Fruit fly (Drosophila melanogaster) S2 (cell line): ENCODE results near the gene CG31780.
"Not testable (repeated sequence)": the region's sequence is repeated elsewhere in the genome, so short reads cannot be mapped to it uniquely, and the experiment has no call there.

Source experiments
- CG8478 ChIP-seq: fragments of >200 bp; optimal IDR thresholded peaks from 2 replicates; lab custom pipeline; 2018
- CTCF ChIP-seq, 2 experiments: fragments of >200 bp; optimal IDR thresholded peaks; 2 replicates each; lab custom pipeline; 2018

The CG31780 gene

DNA sequence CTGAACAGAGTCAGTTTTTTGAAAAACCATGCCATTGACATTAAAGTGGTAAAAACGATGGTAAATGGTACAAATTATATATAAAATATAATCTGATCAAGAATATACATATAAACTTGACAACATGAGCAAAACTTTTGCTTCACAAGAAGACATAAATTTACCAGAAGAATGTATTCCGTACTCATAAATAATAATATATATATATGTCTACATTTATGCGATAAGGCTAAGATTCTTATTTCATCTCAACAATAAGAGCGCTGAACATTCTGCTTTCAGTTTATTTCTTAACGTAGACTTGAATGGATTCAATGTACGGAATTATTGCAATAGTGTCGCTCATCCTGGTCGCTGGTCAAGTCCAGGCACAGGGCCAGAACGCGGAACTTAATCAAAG is at the start of gene CG31780:
Gene CG31780, plus strand, starts transcription at position 301 of the 400 bp plus-strand sequence.
- TF ChIP-seq CTCF (optimal IDR thresholded peaks at IDR 0.05; lab: Kevin White, UChicago); CG8478: not testable (repeated sequence)

DNA sequence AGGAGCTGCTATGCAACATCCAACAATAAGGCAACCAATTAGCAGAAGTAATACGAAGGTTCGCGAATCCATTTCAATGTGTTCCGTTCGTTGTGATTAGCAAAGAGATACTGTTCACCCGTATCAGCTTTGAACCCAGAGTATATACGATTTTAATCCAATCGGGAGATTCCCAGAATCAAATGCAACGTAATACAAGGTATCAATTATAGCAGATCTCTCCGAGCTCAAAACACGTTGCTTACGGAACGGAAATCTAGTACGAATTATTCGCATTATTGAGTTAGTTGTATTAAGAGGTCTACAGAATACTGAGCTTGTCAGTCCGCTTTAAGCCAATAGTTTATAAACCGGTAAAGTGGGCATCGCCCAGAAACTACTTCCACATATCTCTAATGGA is 36.5 kb upstream of the CG31780 start, which contains the start of gene CG44141:
Gene CG44141, minus strand, starts transcription at position 101 of the 400 bp plus-strand sequence.
- not testable (repeated sequence) for TF ChIP-seq CTCF (optimal IDR thresholded peaks at IDR 0.05; lab: Kevin White, UChicago); CG8478

DNA sequence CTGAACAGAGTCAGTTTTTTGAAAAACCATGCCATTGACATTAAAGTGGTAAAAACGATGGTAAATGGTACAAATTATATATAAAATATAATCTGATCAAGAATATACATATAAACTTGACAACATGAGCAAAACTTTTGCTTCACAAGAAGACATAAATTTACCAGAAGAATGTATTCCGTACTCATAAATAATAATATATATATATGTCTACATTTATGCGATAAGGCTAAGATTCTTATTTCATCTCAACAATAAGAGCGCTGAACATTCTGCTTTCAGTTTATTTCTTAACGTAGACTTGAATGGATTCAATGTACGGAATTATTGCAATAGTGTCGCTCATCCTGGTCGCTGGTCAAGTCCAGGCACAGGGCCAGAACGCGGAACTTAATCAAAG is 35.1 kb upstream of the CG31780 start, which contains the start of gene CG18477:
Gene CG18477, plus strand, starts transcription at position 301 of the 400 bp plus-strand sequence.
- not testable (repeated sequence) for TF ChIP-seq CG8478; CTCF (optimal IDR thresholded peaks at IDR 0.05; lab: Kevin White, UChicago)

DNA sequence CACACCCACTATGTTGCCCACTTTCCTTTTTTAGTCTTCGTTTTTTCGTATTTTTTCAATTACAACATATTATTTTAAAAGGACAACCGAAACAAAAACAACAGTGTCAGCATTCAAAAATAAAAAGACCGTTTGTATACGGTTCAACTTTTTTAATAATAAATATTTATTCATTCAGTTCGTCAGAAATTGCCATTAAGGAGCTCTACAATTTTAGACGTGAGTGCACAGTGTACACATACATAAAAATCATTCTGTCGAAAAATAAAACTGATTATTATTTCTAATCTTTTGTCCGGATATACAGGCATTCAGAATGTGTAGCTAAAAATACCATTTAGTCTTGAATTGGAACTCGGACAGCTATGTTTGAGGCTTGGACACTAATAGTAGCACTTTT is 26.0 kb upstream of the CG31780 start, which contains the start of gene CG18478:
Gene CG18478, plus strand, starts transcription at position 301 of the 400 bp plus-strand sequence.
- TF ChIP-seq CTCF (optimal IDR thresholded peaks at IDR 0.05; lab: Kevin White, UChicago); CG8478: not testable (repeated sequence)

DNA sequence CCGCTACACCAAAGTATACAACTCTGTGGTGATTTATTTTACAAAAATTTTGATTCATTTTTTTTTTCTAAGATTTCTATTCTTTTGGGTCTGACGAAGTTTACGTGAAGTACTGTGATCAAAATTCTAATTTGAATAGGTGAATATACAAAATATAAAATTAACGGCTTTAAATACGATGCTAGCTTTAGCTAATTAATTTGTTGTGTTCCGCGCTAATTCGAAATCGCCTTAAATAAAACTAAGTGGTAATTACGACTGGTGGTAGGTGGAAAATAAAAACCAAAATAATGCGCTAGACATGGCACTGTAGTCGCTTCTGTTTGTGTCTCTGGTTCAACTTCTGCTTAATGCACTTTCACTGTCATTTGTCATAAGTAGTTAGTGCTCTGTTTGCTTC is 19.8 kb upstream of the CG31780 start, which contains the start of gene CG43923:
Gene CG43923, minus strand, starts transcription at position 101 of the 400 bp plus-strand sequence.
- TF ChIP-seq CTCF (optimal IDR thresholded peaks at IDR 0.05; lab: Kevin White, UChicago); CG8478: not testable (repeated sequence)

DNA sequence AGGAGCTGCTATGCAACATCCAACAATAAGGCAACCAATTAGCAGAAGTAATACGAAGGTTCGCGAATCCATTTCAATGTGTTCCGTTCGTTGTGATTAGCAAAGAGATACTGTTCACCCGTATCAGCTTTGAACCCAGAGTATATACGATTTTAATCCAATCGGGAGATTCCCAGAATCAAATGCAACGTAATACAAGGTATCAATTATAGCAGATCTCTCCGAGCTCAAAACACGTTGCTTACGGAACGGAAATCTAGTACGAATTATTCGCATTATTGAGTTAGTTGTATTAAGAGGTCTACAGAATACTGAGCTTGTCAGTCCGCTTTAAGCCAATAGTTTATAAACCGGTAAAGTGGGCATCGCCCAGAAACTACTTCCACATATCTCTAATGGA is 1.5 kb upstream of the CG31780 start, which contains the start of gene CG44140:
Gene CG44140, minus strand, starts transcription at position 101 of the 400 bp plus-strand sequence.
- TF ChIP-seq CTCF (optimal IDR thresholded peaks at IDR 0.05; lab: Kevin White, UChicago); CG8478: not testable (repeated sequence)

DNA sequence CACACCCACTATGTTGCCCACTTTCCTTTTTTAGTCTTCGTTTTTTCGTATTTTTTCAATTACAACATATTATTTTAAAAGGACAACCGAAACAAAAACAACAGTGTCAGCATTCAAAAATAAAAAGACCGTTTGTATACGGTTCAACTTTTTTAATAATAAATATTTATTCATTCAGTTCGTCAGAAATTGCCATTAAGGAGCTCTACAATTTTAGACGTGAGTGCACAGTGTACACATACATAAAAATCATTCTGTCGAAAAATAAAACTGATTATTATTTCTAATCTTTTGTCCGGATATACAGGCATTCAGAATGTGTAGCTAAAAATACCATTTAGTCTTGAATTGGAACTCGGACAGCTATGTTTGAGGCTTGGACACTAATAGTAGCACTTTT is 9.0 kb downstream of the CG31780 start, which contains the start of gene CG31827:
Gene CG31827, plus strand, starts transcription at position 301 of the 400 bp plus-strand sequence.
- TF ChIP-seq CG8478; CTCF (optimal IDR thresholded peaks at IDR 0.05; lab: Kevin White, UChicago): not testable (repeated sequence)

DNA sequence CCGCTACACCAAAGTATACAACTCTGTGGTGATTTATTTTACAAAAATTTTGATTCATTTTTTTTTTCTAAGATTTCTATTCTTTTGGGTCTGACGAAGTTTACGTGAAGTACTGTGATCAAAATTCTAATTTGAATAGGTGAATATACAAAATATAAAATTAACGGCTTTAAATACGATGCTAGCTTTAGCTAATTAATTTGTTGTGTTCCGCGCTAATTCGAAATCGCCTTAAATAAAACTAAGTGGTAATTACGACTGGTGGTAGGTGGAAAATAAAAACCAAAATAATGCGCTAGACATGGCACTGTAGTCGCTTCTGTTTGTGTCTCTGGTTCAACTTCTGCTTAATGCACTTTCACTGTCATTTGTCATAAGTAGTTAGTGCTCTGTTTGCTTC is 15.2 kb downstream of the CG31780 start, which contains the start of gene CG43924:
Gene CG43924, minus strand, starts transcription at position 101 of the 400 bp plus-strand sequence.
- TF ChIP-seq CG8478; CTCF (optimal IDR thresholded peaks at IDR 0.05; lab: Kevin White, UChicago): not testable (repeated sequence)

DNA sequence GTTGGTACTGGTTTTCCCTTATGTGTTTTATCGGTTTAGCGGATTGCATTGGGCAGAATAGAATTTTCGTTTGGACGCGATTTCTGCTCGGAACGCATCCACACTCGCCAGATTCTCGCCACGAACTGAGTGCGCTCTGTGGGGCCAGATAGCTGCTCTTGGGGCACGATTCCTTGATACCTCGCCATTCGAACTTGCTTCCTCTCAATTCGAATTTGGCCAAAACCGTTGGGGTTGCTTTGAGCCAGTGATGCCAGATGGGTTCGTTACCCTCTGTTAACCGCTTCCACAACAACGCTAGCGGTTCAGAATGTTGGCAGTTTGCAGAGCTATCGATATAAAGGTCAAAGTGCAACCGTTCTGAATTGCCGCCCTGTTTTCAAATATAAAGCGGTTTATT is 22.3 kb downstream of the CG31780 start, which contains the start of gene stol:
Gene stol, minus strand, starts transcription at position 101 of the 400 bp plus-strand sequence.
- not testable (repeated sequence) for TF ChIP-seq CG8478; CTCF (optimal IDR thresholded peaks at IDR 0.05; lab: Kevin White, UChicago)

DNA sequence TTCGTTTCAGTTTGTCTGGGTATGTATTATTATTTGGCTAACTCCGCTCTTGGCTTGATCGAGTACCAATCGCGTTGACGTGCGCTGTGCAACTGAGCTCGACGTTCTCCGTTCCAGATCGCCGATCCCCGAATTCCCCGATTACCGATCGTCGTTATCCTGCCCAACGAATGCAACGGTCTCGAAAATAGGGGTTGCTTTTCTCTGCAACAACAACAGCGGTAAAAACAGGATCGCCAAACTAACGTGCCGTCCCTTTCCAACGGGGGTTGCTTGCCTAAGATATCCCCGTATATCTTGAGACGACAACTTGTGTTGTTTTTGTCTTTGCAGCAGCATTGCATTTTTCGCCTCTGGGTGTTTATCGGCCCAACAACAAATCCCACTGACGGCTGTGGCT is 35.8 kb downstream of the CG31780 start:
- TF ChIP-seq CTCF (optimal IDR thresholded peaks at IDR 0.05; lab: Kevin White, UChicago) (no peak), CG8478 (no peak)

DNA sequence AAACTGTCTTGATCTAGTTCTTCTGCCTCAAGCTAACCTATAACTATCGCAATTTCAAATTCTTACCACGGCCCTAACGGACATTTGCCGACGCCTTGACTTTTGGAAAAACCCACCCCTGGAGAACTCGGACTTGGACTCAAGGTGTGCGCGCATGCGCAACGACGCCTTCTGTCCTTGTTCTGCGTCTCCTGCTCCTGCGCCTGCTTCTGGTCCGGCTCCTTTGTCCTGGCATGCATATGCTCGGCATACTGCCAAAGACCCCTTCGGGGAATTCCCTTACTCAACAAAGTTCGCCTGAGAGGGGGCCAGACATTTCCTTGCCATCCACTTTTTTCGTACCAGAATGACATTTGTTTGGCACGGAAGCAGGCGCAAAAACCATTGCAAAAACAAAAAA is 40.1 kb downstream of the CG31780 start:
- no peak for TF ChIP-seq CTCF (optimal IDR thresholded peaks at IDR 0.05; lab: Kevin White, UChicago)
- TF ChIP-seq CG8478, result no peak

DNA sequence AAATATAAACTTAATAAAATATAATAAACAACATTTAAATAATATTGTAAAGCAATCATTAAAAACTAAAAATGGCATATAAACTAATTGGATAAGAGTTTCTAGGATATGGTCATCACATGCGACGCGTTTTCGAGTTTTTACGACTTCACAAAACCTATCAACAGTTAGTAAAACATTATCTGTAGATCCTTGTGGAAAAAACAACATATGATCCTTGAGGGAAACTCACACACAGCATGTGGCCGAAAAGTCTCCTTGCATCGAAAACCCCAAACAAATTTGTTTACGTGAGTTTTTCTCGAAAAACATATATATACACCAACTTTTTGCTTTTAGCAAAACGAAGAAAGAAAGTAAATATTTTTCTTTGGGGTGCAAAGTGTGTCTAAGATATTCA is 45.1 kb downstream of the CG31780 start:
- no peak for TF ChIP-seq CTCF (optimal IDR thresholded peaks at IDR 0.05; lab: Kevin White, UChicago)

DNA sequence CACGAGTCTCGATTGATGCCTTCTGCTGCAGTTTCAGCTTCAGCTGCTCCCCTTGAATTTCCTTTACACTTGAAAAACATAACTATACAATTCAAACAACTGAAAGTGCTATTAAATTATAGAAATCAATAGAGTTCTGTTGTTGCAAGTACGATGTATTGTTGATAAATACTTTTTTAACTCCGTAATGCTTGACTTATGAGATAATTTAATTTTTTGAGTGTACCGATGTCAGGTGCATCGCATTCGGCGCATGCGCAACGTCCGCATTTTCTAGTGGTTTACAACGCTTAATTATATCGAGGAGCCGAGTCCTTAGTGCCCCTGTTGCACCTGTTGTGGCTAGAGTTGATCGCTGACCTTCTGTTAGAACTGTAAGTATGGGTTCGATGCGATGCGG is 45.6 kb downstream of the CG31780 start:
- TF ChIP-seq CG8478, result no peak
- TF ChIP-seq CTCF (optimal IDR thresholded peaks at IDR 0.05; lab: Kevin White, UChicago), result no peak

DNA sequence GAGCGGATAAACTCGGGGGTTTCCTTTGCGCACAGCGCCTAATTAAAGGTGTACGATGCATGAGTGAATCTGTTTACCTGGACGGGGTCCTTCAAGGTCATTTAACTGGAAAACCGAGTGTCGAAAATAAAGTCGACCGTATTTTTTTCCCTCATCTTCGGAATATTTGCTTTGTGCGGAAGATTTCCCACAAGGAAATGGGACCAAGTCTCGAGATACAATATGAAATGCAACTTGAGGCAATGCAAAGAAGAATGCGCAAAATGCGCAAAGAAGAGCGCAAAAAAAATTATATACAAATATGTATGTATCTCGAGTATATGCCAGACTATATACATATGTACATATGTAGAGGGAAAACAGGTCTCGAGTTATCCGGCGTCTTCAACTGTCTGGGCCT is 47.1 kb downstream of the CG31780 start:
- TF ChIP-seq CTCF (optimal IDR thresholded peaks at IDR 0.05; lab: Kevin White, UChicago), result no peak
- no peak for TF ChIP-seq CG8478

DNA sequence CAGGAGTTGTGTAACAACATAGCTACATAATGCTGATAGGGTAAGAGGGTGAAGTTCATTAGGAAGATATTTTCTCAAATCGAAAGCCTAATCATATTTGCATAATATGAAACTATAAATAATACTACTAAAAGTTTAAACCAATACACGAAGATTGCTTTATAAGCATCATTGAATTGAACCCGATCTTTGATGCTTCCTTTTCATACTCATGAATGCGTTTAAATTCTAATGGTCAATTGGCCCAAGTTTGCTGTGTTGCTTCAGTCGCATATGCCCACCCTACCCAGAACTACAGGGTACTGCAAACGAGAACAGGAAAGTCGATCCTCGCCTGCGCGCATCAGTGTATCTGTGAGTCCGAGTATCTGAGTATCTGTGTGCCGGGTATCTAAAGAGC is 47.7 kb downstream of the CG31780 start:
- TF ChIP-seq CTCF (optimal IDR thresholded peaks at IDR 0.05; lab: Kevin White, UChicago), result no peak
- no peak for TF ChIP-seq CG8478

DNA sequence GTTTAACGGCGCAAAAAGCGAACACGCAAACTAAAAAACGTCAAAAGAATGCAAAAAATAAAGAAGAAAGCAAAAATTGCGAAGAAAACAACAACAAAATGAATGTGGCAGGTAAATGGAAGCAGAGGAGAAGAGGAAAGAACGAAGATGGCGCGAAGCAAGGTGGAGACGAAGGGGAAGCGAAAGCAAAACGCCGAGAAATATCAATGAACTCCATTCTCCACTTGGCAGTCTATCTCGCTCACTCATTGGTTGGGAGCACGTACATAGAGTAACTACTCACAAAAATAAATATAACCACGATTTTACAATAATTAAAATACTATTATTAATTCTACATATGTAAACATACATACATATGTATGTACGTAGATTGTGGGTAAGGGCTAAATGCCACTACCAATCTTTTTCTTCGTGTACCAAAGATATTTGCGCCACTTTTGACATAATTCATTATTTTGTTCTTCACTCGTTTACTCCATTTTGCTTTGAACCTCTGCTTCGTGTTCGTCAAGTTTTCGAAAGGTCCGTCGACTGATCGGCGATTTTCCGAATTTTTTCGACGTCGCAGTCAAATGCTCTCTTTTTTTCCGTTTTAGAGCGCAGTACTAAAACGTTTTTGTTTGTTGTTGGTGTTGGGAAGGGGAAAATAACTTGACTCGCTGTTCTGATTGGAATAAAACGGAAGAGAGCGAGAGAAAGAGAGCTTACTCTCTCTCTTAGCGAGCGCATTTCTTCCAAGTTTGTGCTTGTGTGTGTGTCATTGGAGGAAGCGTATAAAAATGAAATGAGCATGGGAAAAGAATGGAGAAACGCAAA is 49.4 kb downstream of the CG31780 start:
- no peak for TF ChIP-seq CTCF (optimal IDR thresholded peaks at IDR 0.05; lab: Kevin White, UChicago)
- TF ChIP-seq CG8478, result no peak
